Fruit fly (Drosophila melanogaster) whole organism, embryonic: Measurements from ENCODE around the gene CG11670.

Source experiments
- Blimp-1 ChIP-seq: fragments of 200-800 bp; sonication (Bioruptor generic); optimal IDR thresholded peaks from 3 replicates; lab custom pipeline; 2018; ENCODE audit warnings: missing biosample characterization, missing genetic modification characterization, mild to moderate bottlenecking, moderate library complexity, missing genetic modification reagents
- C15 ChIP-seq: fragments of 200-800 bp; sonication (Bioruptor generic); IDR thresholded peaks from 3 replicates; pipeline ENCODE4 v1.3.6; 2022; ENCODE audit warnings: missing biosample characterization, missing genetic modification characterization
- CG10431 ChIP-seq: fragments of 200-800 bp; sonication (Bioruptor generic); optimal IDR thresholded peaks from 3 replicates; lab custom pipeline; 2018; ENCODE audit warnings: missing biosample characterization, mild to moderate bottlenecking, missing genetic modification characterization
- CG12391 ChIP-seq: fragments of 200-800 bp; sonication (Bioruptor generic); optimal IDR thresholded peaks from 3 replicates; lab custom pipeline; 2018; ENCODE audit warnings: missing biosample characterization, mild to moderate bottlenecking, missing genetic modification characterization, moderate library complexity
- CG12744 ChIP-seq: fragments of 200-800 bp; sonication (Bioruptor generic); optimal IDR thresholded peaks from 2 replicates; lab custom pipeline; 2016; ENCODE audit warnings: missing biosample characterization, missing genetic modification characterization
- CG13775 ChIP-seq: fragments of 200-800 bp; sonication (Bioruptor generic); optimal IDR thresholded peaks from 3 replicates; lab custom pipeline; 2017; ENCODE audit warnings: missing biosample characterization, mild to moderate bottlenecking, missing genetic modification characterization
- CG14667 ChIP-seq: fragments of 200-800 bp; sonication (Bioruptor generic); IDR thresholded peaks from 2 replicates; pipeline ENCODE4 v1.3.6; 2022; ENCODE audit warnings: missing biosample characterization, missing genetic modification characterization
- CG1602 ChIP-seq: fragments of 200-800 bp; sonication (Bioruptor generic); optimal IDR thresholded peaks from 3 replicates; lab custom pipeline; 2016; ENCODE audit warnings: missing biosample characterization, missing genetic modification characterization
- CG16779 ChIP-seq: fragments of 200-800 bp; sonication (Bioruptor generic); IDR thresholded peaks from 2 replicates; pipeline ENCODE4 v1.3.6; 2022; ENCODE audit warnings: missing biosample characterization, missing genetic modification characterization
- CG16863 ChIP-seq: fragments of 200-800 bp; sonication (Bioruptor generic); optimal IDR thresholded peaks from 3 replicates; lab custom pipeline; 2016; ENCODE audit warnings: missing biosample characterization, missing genetic modification characterization
- CG17568 ChIP-seq: fragments of 200-800 bp; sonication (Bioruptor generic); optimal IDR thresholded peaks from 2 replicates; lab custom pipeline; 2018; ENCODE audit warnings: missing biosample characterization, mild to moderate bottlenecking, missing genetic modification characterization, moderate library complexity
- CG18599 ChIP-seq: fragments of 200-800 bp; sonication (Bioruptor generic); optimal IDR thresholded peaks from 3 replicates; lab custom pipeline; 2017; ENCODE audit warnings: missing biosample characterization, missing genetic modification characterization, mild to moderate bottlenecking, moderate library complexity, missing genetic modification reagents
- CG34422 ChIP-seq: fragments of 200-800 bp; sonication (Bioruptor generic); IDR thresholded peaks from 3 replicates; pipeline ENCODE4 v1.3.6; 2022; ENCODE audit warnings: missing biosample characterization, missing genetic modification characterization
- CG4424 ChIP-seq: fragments of 200-800 bp; sonication (Bioruptor generic); optimal IDR thresholded peaks from 3 replicates; lab custom pipeline; 2016; ENCODE audit warnings: missing biosample characterization, missing genetic modification characterization
- CG6654 ChIP-seq: fragments of 200-800 bp; sonication (Bioruptor generic); optimal IDR thresholded peaks from 2 replicates; lab custom pipeline; 2017; ENCODE audit warnings: missing biosample characterization, mild to moderate bottlenecking, missing genetic modification characterization
- CG6813 ChIP-seq: fragments of 200-800 bp; sonication (Bioruptor generic); optimal IDR thresholded peaks from 2 replicates; lab custom pipeline; 2017; ENCODE audit warnings: missing biosample characterization, missing genetic modification characterization, mild to moderate bottlenecking, moderate library complexity, missing genetic modification reagents
- CG7987 ChIP-seq: fragments of 200-800 bp; sonication (Bioruptor generic); optimal IDR thresholded peaks from 2 replicates; lab custom pipeline; 2018; ENCODE audit warnings: missing biosample characterization, mild to moderate bottlenecking, missing genetic modification characterization, moderate library complexity
- CG9817 ChIP-seq: fragments of 200-800 bp; sonication (Bioruptor generic); optimal IDR thresholded peaks from 2 replicates; lab custom pipeline; 2018; ENCODE audit warnings: missing biosample characterization, mild to moderate bottlenecking, missing genetic modification characterization, moderate library complexity
- Camta ChIP-seq: fragments of 200-800 bp; sonication (Bioruptor generic); optimal IDR thresholded peaks from 2 replicates; lab custom pipeline; 2016; ENCODE audit warnings: missing biosample characterization, missing genetic modification characterization
- Dad ChIP-seq: fragments of 200-800 bp; sonication (Bioruptor generic); optimal IDR thresholded peaks from 3 replicates; lab custom pipeline; 2016; ENCODE audit warnings: missing biosample characterization, missing genetic modification characterization
- Dip2 ChIP-seq: fragments of 200-800 bp; sonication (Bioruptor generic); IDR thresholded peaks from 2 replicates; pipeline ENCODE4 v1.3.6; 2022; ENCODE audit warnings: missing biosample characterization, missing genetic modification characterization
- Dp ChIP-seq: fragments of 200-800 bp; sonication (Bioruptor generic); optimal IDR thresholded peaks from 2 replicates; lab custom pipeline; 2018; ENCODE audit warnings: missing biosample characterization, mild to moderate bottlenecking, missing genetic modification characterization, moderate library complexity
- Dref ChIP-seq: fragments of 200-800 bp; sonication (Bioruptor generic); IDR thresholded peaks from 2 replicates; pipeline ENCODE4 v1.3.6; 2022; ENCODE audit warnings: missing biosample characterization, missing genetic modification characterization
- H2.0 ChIP-seq: fragments of 200-800 bp; sonication (Bioruptor generic); IDR thresholded peaks from 2 replicates; pipeline ENCODE4 v1.3.6; 2022; ENCODE audit warnings: missing biosample characterization, missing genetic modification characterization
- HLH3B ChIP-seq: fragments of 200-800 bp; sonication (Bioruptor generic); IDR thresholded peaks from 2 replicates; pipeline ENCODE4 v1.3.6; 2022; ENCODE audit warnings: missing biosample characterization, missing genetic modification characterization
- Hey ChIP-seq: fragments of 200-800 bp; sonication (Bioruptor generic); optimal IDR thresholded peaks from 3 replicates; lab custom pipeline; 2018; ENCODE audit warnings: missing biosample characterization, mild to moderate bottlenecking, missing genetic modification characterization
- Kr ChIP-seq: fragments of 200-800 bp; sonication (Bioruptor generic); optimal IDR thresholded peaks from 2 replicates; lab custom pipeline; 2017; ENCODE audit warnings: missing biosample characterization, mild to moderate bottlenecking, missing genetic modification characterization
- NfI ChIP-seq: fragments of 200-800 bp; sonication (Bioruptor generic); optimal IDR thresholded peaks from 3 replicates; lab custom pipeline; 2018; ENCODE audit warnings: missing biosample characterization, mild to moderate bottlenecking, missing genetic modification characterization, moderate library complexity
- Poxn ChIP-seq: fragments of 200-800 bp; sonication (Bioruptor generic); IDR thresholded peaks from 2 replicates; pipeline ENCODE4 v1.3.6; 2022; ENCODE audit warnings: missing biosample characterization, missing genetic modification characterization
- Ptx1 ChIP-seq: fragments of 200-800 bp; sonication (Bioruptor generic); IDR thresholded peaks from 2 replicates; pipeline ENCODE4 v1.3.6; 2022; ENCODE audit warnings: missing biosample characterization, missing genetic modification characterization
- ara ChIP-seq: fragments of 200-800 bp; sonication (Bioruptor generic); IDR thresholded peaks from 2 replicates; pipeline ENCODE4 v1.3.6; 2022; ENCODE audit warnings: missing biosample characterization, missing genetic modification characterization
- bsh ChIP-seq, 2 experiments: fragments of 200-800 bp; sonication (Bioruptor generic); optimal IDR thresholded peaks; 2 replicates each; lab custom pipeline; 2017 to 2018; ENCODE audit warnings: mild to moderate bottlenecking in 2 of 2, missing biosample characterization in 2 of 2, missing genetic modification characterization in 2 of 2, moderate library complexity in 1 of 2
- dpn ChIP-seq, 2 experiments: fragments of 200-800 bp; sonication (Bioruptor generic); optimal IDR thresholded peaks; 3 replicates each; lab custom pipeline; 2016; ENCODE audit warnings: missing biosample characterization in 2 of 2, missing genetic modification characterization in 2 of 2
- fd64A ChIP-seq: fragments of 200-800 bp; sonication (Bioruptor generic); optimal IDR thresholded peaks from 3 replicates; lab custom pipeline; 2018; ENCODE audit warnings: missing biosample characterization, mild to moderate bottlenecking, missing genetic modification characterization
- kah ChIP-seq: fragments of 200-800 bp; sonication (Bioruptor generic); optimal IDR thresholded peaks from 2 replicates; lab custom pipeline; 2018; ENCODE audit warnings: missing biosample characterization, mild to moderate bottlenecking, missing genetic modification characterization
- luna ChIP-seq: fragments of 200-800 bp; sonication (Bioruptor generic); optimal IDR thresholded peaks from 2 replicates; lab custom pipeline; 2016; ENCODE audit warnings: missing biosample characterization, missing genetic modification characterization
- mirr ChIP-seq: fragments of 200-800 bp; sonication (Bioruptor generic); optimal IDR thresholded peaks from 3 replicates; lab custom pipeline; 2018; ENCODE audit warnings: missing biosample characterization, mild to moderate bottlenecking, missing genetic modification characterization
- nerfin-2 ChIP-seq: fragments of 200-800 bp; sonication (Bioruptor generic); IDR thresholded peaks from 2 replicates; pipeline ENCODE4 v1.3.6; 2022; ENCODE audit warnings: missing biosample characterization, missing genetic modification characterization; ENCODE audit not compliant: partially characterized antibody
- onecut ChIP-seq: fragments of 200-800 bp; sonication (Bioruptor generic); IDR thresholded peaks from 2 replicates; pipeline ENCODE4 v1.3.6; 2022; ENCODE audit warnings: missing biosample characterization, missing genetic modification characterization
- otp ChIP-seq: fragments of 200-800 bp; sonication (Bioruptor generic); IDR thresholded peaks from 3 replicates; pipeline ENCODE4, ENCODE4 v1.3.6; 2022; ENCODE audit warnings: missing biosample characterization, missing genetic modification characterization
- pros ChIP-seq: fragments of 200-800 bp; sonication (Bioruptor generic); optimal IDR thresholded peaks from 3 replicates; lab custom pipeline; 2019; ENCODE audit warnings: missing biosample characterization, mild to moderate bottlenecking, missing genetic modification characterization, moderate library complexity
- slbo ChIP-seq: fragments of 200-800 bp; sonication (Bioruptor generic); IDR thresholded peaks from 2 replicates; pipeline ENCODE4 v1.3.6; 2022; ENCODE audit warnings: missing biosample characterization, missing genetic modification characterization
- sob ChIP-seq: fragments of 200-800 bp; sonication (Bioruptor generic); IDR thresholded peaks from 2 replicates; pipeline ENCODE4 v1.3.6; 2022; ENCODE audit warnings: missing biosample characterization, missing genetic modification characterization
- ssp ChIP-seq: fragments of 200-800 bp; sonication (Bioruptor generic); IDR thresholded peaks from 2 replicates; pipeline ENCODE4 v1.3.6; 2022; ENCODE audit warnings: missing biosample characterization, missing genetic modification characterization
- tin ChIP-seq: fragments of 200-800 bp; sonication (Bioruptor generic); optimal IDR thresholded peaks from 3 replicates; lab custom pipeline; 2016; ENCODE audit warnings: missing biosample characterization, missing genetic modification characterization
- tll ChIP-seq, 2 experiments: fragments of 200-800 bp in 1 of 2; fragments of >200 bp in 1 of 2; sonication (Bioruptor generic) in 1 of 2; optimal IDR thresholded peaks; 2 replicates each; lab custom pipeline; 2017 to 2019; ENCODE audit warnings: missing biosample characterization in 2 of 2, missing genetic modification characterization in 2 of 2, mild to moderate bottlenecking in 1 of 2, moderate library complexity in 1 of 2
- trh ChIP-seq: fragments of 200-800 bp; sonication (Bioruptor generic); optimal IDR thresholded peaks from 2 replicates; lab custom pipeline; 2016; ENCODE audit warnings: missing biosample characterization, missing genetic modification characterization
- twi ChIP-seq: fragments of 200-800 bp; optimal IDR thresholded peaks from 2 replicates; lab custom pipeline; 2019; ENCODE audit warnings: missing biosample characterization, mild to moderate bottlenecking, missing genetic modification characterization, moderate library complexity
- unc-4 ChIP-seq: fragments of 200-800 bp; sonication (Bioruptor generic); IDR thresholded peaks from 2 replicates; pipeline ENCODE4 v1.3.6; 2022; ENCODE audit warnings: missing biosample characterization, missing genetic modification characterization; ENCODE audit not compliant: partially characterized antibody
- yki ChIP-seq: fragments of >200 bp; optimal IDR thresholded peaks from 3 replicates; lab custom pipeline; 2018
- zfh2 ChIP-seq: fragments of 200-800 bp; sonication (Bioruptor generic); optimal IDR thresholded peaks from 2 replicates; lab custom pipeline; 2016; ENCODE audit warnings: missing biosample characterization, missing genetic modification characterization

The CG11670 gene

dm6 chr3R:13032975-13033445, 8.8 kb upstream of the CG11670 start (continued):
- TF ChIP-seq luna (no peak), CG14667 (GFP tag; lab: Robert Waterston, UW) (no peak), Dp (GFP tag; lab: Kevin White, UChicago) (no peak), Kr (GFP tag; lab: Kevin White, UChicago) (peak; percentile 26), Hey (tag; lab: Kevin White, UChicago) (no peak), CG1602 (GFP tag; lab: Kevin White, UChicago) (no peak), kah (GFP tag; lab: Kevin White, UChicago) (peak; percentile 22), twi (tag; lab: Kevin White, UChicago) (peak; percentile 67), CG7987 (GFP tag; lab: Kevin White, UChicago) (peak; percentile 77), CG16779 (GFP tag; lab: Robert Waterston, UW) (no peak), CG16863 (GFP tag; lab: Kevin White, UChicago) (no peak), zfh2 (GFP tag; lab: Kevin White, UChicago) (no peak), CG34422 (no peak), bsh (GFP tag; optimal IDR thresholded peaks at IDR 0.05; lab: Kevin White, UChicago) (peak in 1 of 2 experiments; percentile 39), CG12391 (tag; lab: Kevin White, UChicago) (peak; percentile 3), CG9817 (tag; lab: Kevin White, UChicago) (no peak), CG6654 (no peak), C15 (no peak), NfI (GFP tag; lab: Kevin White, UChicago) (no peak), CG12744 (GFP tag; lab: Kevin White, UChicago) (no peak), Dip2 (GFP tag; lab: Robert Waterston, UW) (no peak), trh (GFP tag; lab: Kevin White, UChicago) (no peak), ssp (GFP tag; lab: Robert Waterston, UW) (no peak), Camta (GFP tag; lab: Kevin White, UChicago) (peak; percentile 9), unc-4 (GFP tag; lab: Robert Waterston, UW) (no peak), Ptx1 (peak; percentile 36; the same call in 1 of the 2 replicates), H2.0 (no peak), sob (GFP tag; lab: Robert Waterston, UW) (peak; percentile 51; the same call in 1 of the 2 replicates), CG10431 (GFP tag; lab: Kevin White, UChicago) (no peak), dpn (GFP tag; optimal IDR thresholded peaks at IDR 0.05; lab: Kevin White, UChicago) (no peak), tll (GFP tag; optimal IDR thresholded peaks at IDR 0.05; lab: Kevin White, UChicago) (no peak), CG17568 (GFP tag; lab: Kevin White, UChicago) (no peak), nerfin-2 (GFP tag; lab: Robert Waterston, UW) (no peak), Blimp-1 (no peak), Poxn (GFP tag; lab: Robert Waterston, UW) (no peak), ara (GFP tag; lab: Robert Waterston, UW) (peak; percentile 57; the same call in 1 of the 2 replicates), CG6813 (GFP tag; lab: Kevin White, UChicago) (peak; percentile 72), CG4424 (GFP tag; lab: Kevin White, UChicago) (no peak), otp (GFP tag; lab: Robert Waterston, UW) (peak; percentile 30; the same call in 1 of the 3 replicates), Dref (GFP tag; lab: Robert Waterston, UW) (no peak), CG18599 (GFP tag; lab: Kevin White, UChicago) (peak; percentile 68), yki (lab: Kevin White, UChicago) (no peak), onecut (GFP tag; lab: Robert Waterston, UW) (peak; percentile 36; the same call in 1 of the 2 replicates), pros (GFP tag; lab: Kevin White, UChicago) (no peak), HLH3B (peak; percentile 12; the same call in 1 of the 2 replicates), Dad (GFP tag; lab: Kevin White, UChicago) (no peak), mirr (GFP tag; lab: Kevin White, UChicago) (no peak), tin (no peak), slbo (no peak), fd64A (GFP tag; lab: Kevin White, UChicago) (peak; percentile 78), CG13775 (GFP tag; lab: Kevin White, UChicago) (no peak)
